Worm (Caenorhabditis elegans) whole organism, L1 larva: ENCODE results near the gene kin-36.

ENCODE experiments used
- C16A3.4 ChIP-seq: fragments of 150-350 bp; optimal IDR thresholded peaks from 2 replicates; lab custom pipeline; 2014; ENCODE audit warnings: missing biosample characterization, missing genetic modification characterization
- F16B12.6 ChIP-seq: fragments of 150-350 bp; optimal IDR thresholded peaks from 2 replicates; lab custom pipeline; 2014; ENCODE audit warnings: missing biosample characterization, missing genetic modification characterization
- Y116A8C.19 ChIP-seq: sonication (generic microtip); optimal IDR thresholded peaks from 2 replicates; lab custom pipeline; 2016; ENCODE audit warnings: missing compliant biosample characterization, missing genetic modification characterization, borderline replicate concordance
- alr-1 ChIP-seq: fragments of 200-800 bp; sonication (Bioruptor generic); optimal IDR thresholded peaks from 2 replicates; lab custom pipeline; 2018; ENCODE audit warnings: borderline replicate concordance, mild to moderate bottlenecking, missing genetic modification characterization, missing compliant biosample characterization
- aly-2 ChIP-seq: fragments of 150-350 bp; optimal IDR thresholded peaks from 2 replicates; lab custom pipeline; 2014; ENCODE audit warnings: missing biosample characterization, missing genetic modification characterization
- ceh-63 ChIP-seq: fragments of 200-800 bp; sonication (Bioruptor generic); optimal IDR thresholded peaks from 2 replicates; lab custom pipeline; 2018; ENCODE audit warnings: mild to moderate bottlenecking, missing genetic modification characterization, missing compliant biosample characterization
- ceh-82 ChIP-seq, 3 experiments: fragments of 150-350 bp in 1 of 3; sonication (generic microtip) in 2 of 3; optimal IDR thresholded peaks; 2 replicates each; lab custom pipeline; 2014 to 2017; ENCODE audit warnings: missing biosample characterization in 3 of 3, missing genetic modification characterization in 3 of 3
- ceh-88 ChIP-seq: fragments of 200-800 bp; sonication (Bioruptor generic); IDR thresholded peaks from 2 replicates; pipeline ENCODE4 v1.3.6; 2022; ENCODE audit warnings: missing genetic modification characterization, missing compliant biosample characterization
- ces-1 ChIP-seq: fragments of 150-350 bp; optimal IDR thresholded peaks from 2 replicates; lab custom pipeline; 2014; ENCODE audit warnings: missing biosample characterization, missing genetic modification reagents, missing genetic modification characterization
- efl-1 ChIP-seq, 4 experiments: fragments of 150-350 bp; optimal IDR thresholded peaks in 3 of 4; peaks in 1 of 4; 1 replicate in 1 of 4; 2 replicates in 3 of 4; lab custom pipeline; 2014; ENCODE audit warnings: missing biosample characterization in 2 of 4, missing genetic modification characterization in 2 of 4, missing genetic modification reagents in 2 of 4
- efl-3 ChIP-seq: fragments of 200-800 bp; sonication (Bioruptor generic); optimal IDR thresholded peaks from 2 replicates; lab custom pipeline; 2018; ENCODE audit warnings: mild to moderate bottlenecking, missing genetic modification characterization, missing compliant biosample characterization
- elt-3 ChIP-seq, 6 experiments: fragments of 150-350 bp in 1 of 6; sonication (generic microtip); optimal IDR thresholded peaks; 2 replicates each; lab custom pipeline; 2017 to 2018; ENCODE audit warnings: missing biosample characterization in 6 of 6, missing genetic modification characterization in 6 of 6, inconsistent platforms in 1 of 6
- fkh-10 ChIP-seq: sonication (generic microtip); optimal IDR thresholded peaks from 2 replicates; lab custom pipeline; 2017; ENCODE audit warnings: missing biosample characterization, missing genetic modification reagents, missing genetic modification characterization
- fkh-8 ChIP-seq: sonication (generic microtip); optimal IDR thresholded peaks from 2 replicates; lab custom pipeline; 2016; ENCODE audit warnings: mild to moderate bottlenecking, missing genetic modification characterization, missing compliant biosample characterization
- fos-1 ChIP-seq: fragments of 150-350 bp; optimal IDR thresholded peaks from 2 replicates; lab custom pipeline; 2014; ENCODE audit warnings: missing biosample characterization, missing genetic modification characterization
- hlh-4 ChIP-seq: sonication (generic microtip); optimal IDR thresholded peaks from 2 replicates; lab custom pipeline; 2016; ENCODE audit warnings: mild to moderate bottlenecking, missing genetic modification characterization, missing compliant biosample characterization
- hpl-2 ChIP-seq: fragments of 150-350 bp; optimal IDR thresholded peaks from 2 replicates; lab custom pipeline; 2014; ENCODE audit warnings: missing biosample characterization, missing genetic modification reagents, missing genetic modification characterization
- jun-1 ChIP-seq: fragments of 150-350 bp; optimal IDR thresholded peaks from 2 replicates; lab custom pipeline; 2014; ENCODE audit warnings: missing biosample characterization, missing genetic modification reagents, missing genetic modification characterization
- lin-35 ChIP-seq, 2 experiments: fragments of 150-350 bp; optimal IDR thresholded peaks; 2 replicates each; lab custom pipeline; 2014; ENCODE audit warnings: missing biosample characterization in 2 of 2, missing genetic modification characterization in 2 of 2, missing genetic modification reagents in 2 of 2
- lin-39 ChIP-seq: fragments of 150-350 bp; optimal IDR thresholded peaks from 2 replicates; lab custom pipeline; 2014; ENCODE audit warnings: missing biosample characterization, missing genetic modification reagents, missing genetic modification characterization
- lir-3 ChIP-seq: sonication (generic microtip); optimal IDR thresholded peaks from 2 replicates; lab custom pipeline; 2016; ENCODE audit warnings: mild to moderate bottlenecking, missing genetic modification characterization, moderate library complexity, missing compliant biosample characterization; ENCODE audit not compliant: poor library complexity
- mdl-1 ChIP-seq, 2 experiments: fragments of 150-350 bp; optimal IDR thresholded peaks; 2 replicates each; lab custom pipeline; 2014 to 2017; ENCODE audit warnings: missing biosample characterization in 2 of 2, missing genetic modification characterization in 2 of 2, inconsistent platforms in 1 of 2
- mef-2 ChIP-seq: fragments of 150-350 bp; optimal IDR thresholded peaks from 2 replicates; lab custom pipeline; 2014; ENCODE audit warnings: missing biosample characterization, missing genetic modification characterization
- nhr-11 ChIP-seq: fragments of 150-350 bp; optimal IDR thresholded peaks from 2 replicates; lab custom pipeline; 2014; ENCODE audit warnings: missing biosample characterization, missing genetic modification characterization
- nhr-12 ChIP-seq: sonication (generic microtip); optimal IDR thresholded peaks from 2 replicates; lab custom pipeline; 2017; ENCODE audit warnings: missing biosample characterization, missing genetic modification characterization
- nhr-20 ChIP-seq: sonication (generic microtip); optimal IDR thresholded peaks from 2 replicates; lab custom pipeline; 2016; ENCODE audit warnings: mild to moderate bottlenecking, missing genetic modification characterization, missing compliant biosample characterization
- nhr-237 ChIP-seq: fragments of 150-350 bp; optimal IDR thresholded peaks from 2 replicates; lab custom pipeline; 2014; ENCODE audit warnings: missing biosample characterization, missing genetic modification characterization
- nhr-47 ChIP-seq: sonication (generic microtip); optimal IDR thresholded peaks from 2 replicates; lab custom pipeline; 2016; ENCODE audit warnings: mild to moderate bottlenecking, missing genetic modification characterization, moderate library complexity, missing compliant biosample characterization
- nhr-76 ChIP-seq: sonication (generic microtip); optimal IDR thresholded peaks from 2 replicates; lab custom pipeline; 2017; ENCODE audit warnings: missing biosample characterization, missing genetic modification characterization
- nhr-77 ChIP-seq: fragments of 150-350 bp; optimal IDR thresholded peaks from 2 replicates; lab custom pipeline; 2014; ENCODE audit warnings: missing biosample characterization, missing genetic modification characterization
- nhr-85 ChIP-seq: sonication (generic microtip); peaks from one replicate; lab custom pipeline; 2016; ENCODE audit warnings: missing genetic modification characterization, inconsistent platforms, missing compliant biosample characterization
- pag-3 ChIP-seq: sonication (generic microtip); optimal IDR thresholded peaks from 2 replicates; lab custom pipeline; 2017; ENCODE audit warnings: missing genetic modification characterization, mild to moderate bottlenecking, missing compliant biosample characterization, antibody characterized with exemption, borderline replicate concordance; ENCODE audit not compliant: insufficient read depth
- pqm-1 ChIP-seq: sonication (generic microtip); optimal IDR thresholded peaks from 3 replicates; lab custom pipeline; 2017; ENCODE audit warnings: missing biosample characterization, missing genetic modification characterization
- sox-4 ChIP-seq: sonication (generic microtip); optimal IDR thresholded peaks from 2 replicates; lab custom pipeline; 2016; ENCODE audit warnings: missing genetic modification characterization, missing compliant biosample characterization
- swsn-7 ChIP-seq: sonication (generic microtip); optimal IDR thresholded peaks from 2 replicates; lab custom pipeline; 2016; ENCODE audit warnings: missing genetic modification characterization, missing compliant biosample characterization
- tbx-2 ChIP-seq: sonication (generic microtip); optimal IDR thresholded peaks from 2 replicates; lab custom pipeline; 2016; ENCODE audit warnings: missing genetic modification characterization, missing compliant biosample characterization
- tlp-1 ChIP-seq: fragments of 150-350 bp; optimal IDR thresholded peaks from 2 replicates; lab custom pipeline; 2014; ENCODE audit warnings: missing biosample characterization, missing genetic modification characterization
- unc-130 ChIP-seq: fragments of 150-350 bp; optimal IDR thresholded peaks from 2 replicates; lab custom pipeline; 2017; ENCODE audit warnings: missing biosample characterization, missing genetic modification characterization, inconsistent platforms
- unc-30 ChIP-seq: sonication (generic microtip); optimal IDR thresholded peaks from 2 replicates; lab custom pipeline; 2017; ENCODE audit warnings: missing biosample characterization, missing genetic modification characterization
- unc-62 ChIP-seq: fragments of 150-350 bp; optimal IDR thresholded peaks from 2 replicates; lab custom pipeline; 2014; ENCODE audit warnings: missing biosample characterization, missing genetic modification reagents, missing genetic modification characterization
- unc-86 ChIP-seq: sonication (generic microtip); optimal IDR thresholded peaks from 2 replicates; lab custom pipeline; 2016; ENCODE audit warnings: missing genetic modification characterization, missing compliant biosample characterization
- unc-98 ChIP-seq: fragments of 200-800 bp; sonication (Bioruptor generic); IDR thresholded peaks from 2 replicates; pipeline ENCODE4 v1.3.6; 2022; ENCODE audit warnings: missing genetic modification characterization, missing compliant biosample characterization
- zag-1 ChIP-seq: fragments of 150-350 bp; optimal IDR thresholded peaks from 2 replicates; lab custom pipeline; 2014; ENCODE audit warnings: missing biosample characterization, missing genetic modification characterization
- zip-4 ChIP-seq: fragments of 200-800 bp; sonication (Bioruptor generic); optimal IDR thresholded peaks from 2 replicates; lab custom pipeline; 2018; ENCODE audit warnings: mild to moderate bottlenecking, missing genetic modification characterization, moderate library complexity, missing compliant biosample characterization
- ztf-11 ChIP-seq, 2 experiments: sonication (generic microtip); optimal IDR thresholded peaks; 2 replicates each; lab custom pipeline; 2016 to 2017; ENCODE audit warnings: missing genetic modification characterization in 2 of 2, missing biosample characterization in 1 of 2, missing compliant biosample characterization in 1 of 2
- ztf-4 ChIP-seq: fragments of 150-350 bp; optimal IDR thresholded peaks from 2 replicates; lab custom pipeline; 2014; ENCODE audit warnings: missing biosample characterization, missing genetic modification characterization

kin-36 gene

ce11 chrIV:4705182-4705581 lies 26.4 kb downstream of the kin-36 start (continued):
- TF ChIP-seq mef-2 (tag; lab: Kevin White, UChicago), result no peak
- no peak for TF ChIP-seq zag-1
- TF ChIP-seq fkh-8 (tag; lab: Kevin White, UChicago), result peak; percentile 59
- TF ChIP-seq jun-1 (tag; lab: Kevin White, UChicago), result peak; percentile 28
- TF ChIP-seq ztf-4, result no peak
- TF ChIP-seq pqm-1 (tag; lab: Kevin White, UChicago), result no peak
- no peak for TF ChIP-seq aly-2 (tag; lab: Kevin White, UChicago)
- TF ChIP-seq tlp-1 (tag; lab: Kevin White, UChicago), result no peak
- TF ChIP-seq lir-3 (tag; lab: Kevin White, UChicago), result no peak
- TF ChIP-seq elt-3 (tag; optimal IDR thresholded peaks at IDR 0.05; lab: Kevin White, UChicago), result no peak
- peak; percentile 76 for TF ChIP-seq nhr-20 (tag; lab: Kevin White, UChicago)
- no peak for TF ChIP-seq unc-98 (GFP tag; lab: Robert Waterston, UW)
- peak; percentile 58 to 59 for TF ChIP-seq lin-35 (GFP tag; optimal IDR thresholded peaks at IDR 0.05; lab: Kevin White, UChicago)
- TF ChIP-seq ztf-11 (tag; optimal IDR thresholded peaks at IDR 0.05; lab: Kevin White, UChicago), result no peak
- no peak for TF ChIP-seq efl-3 (GFP tag; lab: Kevin White, UChicago)
- TF ChIP-seq zip-4 (GFP tag; lab: Kevin White, UChicago), result peak; percentile 12
- no peak for TF ChIP-seq nhr-11 (tag; lab: Kevin White, UChicago)
- no peak for TF ChIP-seq ceh-63 (GFP tag; lab: Kevin White, UChicago)
- TF ChIP-seq unc-86, result no peak
- TF ChIP-seq F16B12.6 (tag; lab: Kevin White, UChicago), result peak; percentile 43
- peak; percentile 41 for TF ChIP-seq C16A3.4 (tag; lab: Kevin White, UChicago)
- TF ChIP-seq unc-30 (tag; lab: Kevin White, UChicago), result no peak
- no peak for TF ChIP-seq hpl-2
- TF ChIP-seq fkh-10 (GFP tag; lab: Kevin White, UChicago), result no peak
- TF ChIP-seq ceh-82 (tag; optimal IDR thresholded peaks at IDR 0.05; lab: Kevin White, UChicago), result peak; percentile 33 to 54 (median 37)
- no peak for TF ChIP-seq Y116A8C.19 (tag; lab: Kevin White, UChicago)
- TF ChIP-seq tbx-2 (tag; lab: Kevin White, UChicago), result peak; percentile 61
- TF ChIP-seq mdl-1 (tag; optimal IDR thresholded peaks at IDR 0.05; lab: Kevin White, UChicago), result peak in 1 of 2 experiments; percentile 42
- TF ChIP-seq unc-62 (GFP tag; lab: Kevin White, UChicago), result no peak
- no peak for TF ChIP-seq nhr-12 (tag; lab: Kevin White, UChicago)
- peak; percentile 56 for TF ChIP-seq swsn-7 (tag; lab: Kevin White, UChicago)

- no peak for TF ChIP-seq ceh-88 (GFP tag; lab: Robert Waterston, UW)
- no peak for TF ChIP-seq unc-130 (tag; lab: Kevin White, UChicago)
- TF ChIP-seq nhr-77 (tag; lab: Kevin White, UChicago), result no peak
- TF ChIP-seq nhr-20 (tag; lab: Kevin White, UChicago), result no peak
- TF ChIP-seq alr-1, result no peak
- TF ChIP-seq, all 84 proteins: peak for 0
Measured at ce11 chrIV:4705922-4706321, 27.1 kb downstream of the kin-36 start.

ce11 chrIV:4710459-4710858 lies 31.6 kb downstream of the kin-36 start, which contains the start of gene cif-1:
TSS of gene cif-1 (minus strand) at chrIV:4710755.
- TF ChIP-seq efl-1 (optimal IDR thresholded peaks at IDR 0.05; lab: Kevin White, UChicago) (no peak), efl-1 (GFP tag; optimal IDR thresholded peaks at IDR 0.05 in 1 of 2; lab: Kevin White, UChicago) (peak in 1 of 2 experiments; percentile 67), mdl-1 (tag; optimal IDR thresholded peaks at IDR 0.05; lab: Kevin White, UChicago) (no peak)

ce11 chrIV:4712376-4712775 lies 33.6 kb downstream of the kin-36 start, which contains the start of gene yars-2:
TSS of gene yars-2 (minus strand) at chrIV:4712624.
- TF ChIP-seq sox-4 (no peak), ceh-63 (GFP tag; lab: Kevin White, UChicago) (no peak), nhr-77 (tag; lab: Kevin White, UChicago) (no peak), nhr-237 (no peak), zag-1 (no peak), nhr-76 (tag; lab: Kevin White, UChicago) (no peak), hlh-4 (no peak), nhr-20 (tag; lab: Kevin White, UChicago) (no peak), fkh-8 (tag; lab: Kevin White, UChicago) (no peak), nhr-85 (no peak), fos-1 (no peak), unc-62 (GFP tag; lab: Kevin White, UChicago) (no peak), unc-86 (no peak), ces-1 (GFP tag; lab: Kevin White, UChicago) (no peak), pag-3 (tag; lab: Kevin White, UChicago) (no peak), lin-39 (tag; lab: Kevin White, UChicago) (no peak), swsn-7 (tag; lab: Kevin White, UChicago) (no peak), nhr-47 (tag; lab: Kevin White, UChicago) (peak; percentile 42), Y116A8C.19 (tag; lab: Kevin White, UChicago) (no peak), tbx-2 (tag; lab: Kevin White, UChicago) (peak; percentile 20)
